Worm (Caenorhabditis elegans) whole organism, early embryonic: ENCODE data around the gene C07B5.4.

Experiments used
- B0310.2 ChIP-seq: sonication (generic microtip); optimal IDR thresholded peaks from 2 replicates; lab custom pipeline; 2016; ENCODE audit warnings: mild to moderate bottlenecking, missing genetic modification characterization, missing compliant biosample characterization
- ama-1 ChIP-seq: fragments of 150-350 bp; optimal IDR thresholded peaks from 2 replicates; lab custom pipeline; 2014
- ceh-13 ChIP-seq: fragments of 200-800 bp; sonication (Bioruptor generic); optimal IDR thresholded peaks from 2 replicates; lab custom pipeline; 2018; ENCODE audit warnings: mild to moderate bottlenecking, missing genetic modification characterization, missing compliant biosample characterization
- ceh-36 ChIP-seq: sonication (generic microtip); optimal IDR thresholded peaks from 2 replicates; lab custom pipeline; 2016; ENCODE audit warnings: missing genetic modification characterization, inconsistent platforms, missing compliant biosample characterization
- ets-7 ChIP-seq: sonication (generic microtip); optimal IDR thresholded peaks from 2 replicates; lab custom pipeline; 2016; ENCODE audit warnings: missing genotype, missing genetic modification characterization, missing compliant biosample characterization
- flt-1 ChIP-seq: fragments of 200-800 bp; sonication (Bioruptor generic); IDR thresholded peaks from 2 replicates; pipeline ENCODE4 v1.3.6; 2022; ENCODE audit warnings: missing genetic modification characterization, missing compliant biosample characterization
- hnd-1 ChIP-seq: sonication (generic microtip); optimal IDR thresholded peaks from 2 replicates; lab custom pipeline; 2016; ENCODE audit warnings: missing genetic modification characterization, missing compliant biosample characterization
- sea-1 ChIP-seq: fragments of 200-800 bp; sonication (Bioruptor generic); conservative IDR thresholded peaks from 2 replicates; pipeline ENCODE4 v1.3.6; 2022; ENCODE audit warnings: missing genetic modification characterization, missing compliant biosample characterization
- tbx-11 ChIP-seq: fragments of 200-800 bp; sonication (Bioruptor generic); IDR thresholded peaks from 2 replicates; pipeline ENCODE4 v1.3.6; 2022; ENCODE audit warnings: missing genetic modification characterization, missing compliant biosample characterization
- tbx-37 ChIP-seq: fragments of 200-800 bp; sonication (Bioruptor generic); conservative IDR thresholded peaks from 2 replicates; pipeline ENCODE4 v1.3.6; 2022; ENCODE audit warnings: missing genetic modification reagents, missing genetic modification characterization, missing compliant biosample characterization
- tra-4 ChIP-seq: sonication (generic microtip); optimal IDR thresholded peaks from 2 replicates; lab custom pipeline; 2017; ENCODE audit warnings: missing genetic modification characterization, missing compliant biosample characterization

ce11 chrX:9540464-9540863 is 11.0 kb downstream of the C07B5.4 start:
- TF ChIP-seq tbx-37 (GFP tag; lab: Robert Waterston, UW), result no peak
- TF ChIP-seq flt-1, result no peak
- no peak for TF ChIP-seq sea-1 (GFP tag; lab: Robert Waterston, UW)
- TF ChIP-seq tra-4 (tag; lab: Kevin White, UChicago), result no peak
- no peak for TF ChIP-seq ama-1 (lab: Kevin White, UChicago)
- no peak for TF ChIP-seq ceh-13 (GFP tag; lab: Kevin White, UChicago)
- no peak for TF ChIP-seq ets-7
- TF ChIP-seq hnd-1, result no peak
- no peak for TF ChIP-seq tbx-11 (GFP tag; lab: Robert Waterston, UW)
- no peak for TF ChIP-seq ceh-36 (tag; lab: Kevin White, UChicago)
- no peak for TF ChIP-seq B0310.2
